In the genomic region with DNA sequence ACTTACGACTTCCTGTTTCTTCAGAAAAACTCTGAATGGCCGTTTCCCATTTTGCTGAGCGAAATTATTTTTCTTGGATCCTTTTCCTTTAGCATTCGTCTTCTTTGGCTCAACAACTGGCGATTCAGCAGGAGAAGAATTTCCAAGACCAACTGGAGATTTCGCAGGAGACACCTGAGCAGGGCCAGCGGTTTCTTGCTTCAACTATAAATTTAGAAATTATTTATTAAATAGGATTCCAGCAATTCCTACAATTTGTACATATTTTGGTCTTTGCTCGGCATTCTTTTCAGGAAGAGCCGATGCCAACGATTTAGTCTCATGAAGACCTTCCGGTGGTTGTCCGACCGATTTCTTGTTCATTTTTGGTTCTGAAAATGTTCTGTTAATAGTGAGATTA, we compare ENCODE assay signal across 2 worm cellular contexts.
TF ChIP-seq lines count a peak whose summit lies in the region.

A gene (minus strand): TSS at position 371 of the 400 bp plus-strand sequence.

TF ChIP-seq in whole organism, L4 larva, 104 proteins besides CTCF, POLR2A, EP300 and RAD21:
- TF ChIP-seq F26F4.8 (GFP tag; conservative IDR thresholded peaks at IDR 0.05; lab: Robert Waterston, UW) (no peak), daf-16 (GFP tag; optimal IDR thresholded peaks at IDR 0.05; lab: Kevin White, UChicago) (no peak), daf-16 (tag; optimal IDR thresholded peaks at IDR 0.05; lab: Kevin White, UChicago) (peak; percentile 8), lin-38 (GFP tag; IDR thresholded peaks at IDR 0.05; lab: Robert Waterston, UW) (peak; percentile 52), unc-62 (GFP tag; optimal IDR thresholded peaks at IDR 0.05 in 1 of 2; lab: Kevin White, UChicago) (peak in 1 of 2 experiments; percentile 23), unc-62 (tag; optimal IDR thresholded peaks at IDR 0.05; lab: Kevin White, UChicago) (no peak), T26A8.4 (GFP tag; IDR thresholded peaks at IDR 0.05; lab: Robert Waterston, UW) (0 out of 2 replicates have a peak, but pooled peaks have one; percentile 29), lin-13 (GFP tag; optimal IDR thresholded peaks at IDR 0.05; lab: Kevin White, UChicago) (no peak), ceh-32 (tag; optimal IDR thresholded peaks at IDR 0.05; lab: Kevin White, UChicago; ENCODE audit: poor library complexity) (no peak)
TF ChIP-seq in whole organism, L4 larva: peak in this region for 4.

TF ChIP-seq in whole organism, young adult, 124 proteins besides CTCF, POLR2A, EP300 and RAD21:
- TF ChIP-seq madf-6 (GFP tag; IDR thresholded peaks at IDR 0.05; lab: Robert Waterston, UW) (peak; percentile 55), repo-1 (tag; optimal IDR thresholded peaks at IDR 0.05; lab: Kevin White, UChicago) (peak; percentile 38), lin-26 (GFP tag; IDR thresholded peaks at IDR 0.05; lab: Robert Waterston, UW) (no peak), efl-1 (GFP tag; optimal IDR thresholded peaks at IDR 0.05; lab: Kevin White, UChicago) (no peak), attf-6 (GFP tag; IDR thresholded peaks at IDR 0.05; lab: Robert Waterston, UW) (0 out of 2 replicates have a peak, but pooled peaks have one; percentile 15), xnd-1 (tag; optimal IDR thresholded peaks at IDR 0.05; lab: Kevin White, UChicago) (peak; percentile 14), snpc-4 (GFP tag; optimal IDR thresholded peaks at IDR 0.05; lab: Kevin White, UChicago) (no peak), snpc-4 (tag; optimal IDR thresholded peaks at IDR 0.05; lab: Kevin White, UChicago) (no peak), lsl-1 (GFP tag; optimal IDR thresholded peaks at IDR 0.05; lab: Kevin White, UChicago) (no peak), athp-1 (tag; optimal IDR thresholded peaks at IDR 0.05; lab: Kevin White, UChicago) (peak; percentile 17), hmg-1.2 (GFP tag; IDR thresholded peaks at IDR 0.05; lab: Robert Waterston, UW) (0 out of 2 replicates have a peak, but pooled peaks have one; percentile 16), nfyb-1 (GFP tag; IDR thresholded peaks at IDR 0.05; lab: Robert Waterston, UW) (0 out of 2 replicates have a peak, but pooled peaks have one; percentile 52), ztf-18 (tag; optimal IDR thresholded peaks at IDR 0.05; lab: Kevin White, UChicago) (peak; percentile 17), lir-1 (GFP tag; conservative IDR thresholded peaks at IDR 0.05; lab: Robert Waterston, UW) (no peak)
